Fruit fly (Drosophila melanogaster): ENCODE results near the gene rdx.

Gene rdx

DNA sequence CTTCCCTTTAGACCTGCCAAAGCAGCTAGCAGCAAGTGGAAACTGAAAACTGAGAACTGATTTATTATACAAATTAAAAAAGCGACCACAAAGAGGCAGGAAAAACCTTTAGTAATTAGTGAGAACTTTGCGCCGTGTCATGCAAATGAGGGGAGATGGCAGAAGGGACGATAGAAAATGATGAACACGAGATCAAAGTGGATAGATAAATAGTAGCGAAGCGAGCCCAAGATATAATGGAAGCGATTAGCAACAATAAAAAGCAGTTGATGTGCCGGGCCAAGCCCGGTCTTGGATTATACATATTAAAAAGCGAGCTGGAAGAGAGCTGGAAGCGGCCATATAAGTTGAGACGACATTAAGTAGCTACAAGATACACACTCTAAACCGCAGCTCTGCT, 20.7 kb downstream of the rdx start:
- TF ChIP-seq CG8301 (tag; optimal IDR thresholded peaks at IDR 0.05) (no peak), D1 (tag; optimal IDR thresholded peaks at IDR 0.05) (no peak), Pif1A (GFP tag; optimal IDR thresholded peaks at IDR 0.05) (no peak), CG8159 (tag; optimal IDR thresholded peaks at IDR 0.05) (no peak), fd96Ca (GFP tag; IDR thresholded peaks at IDR 0.05) (no peak), Pif1B (GFP tag; optimal IDR thresholded peaks at IDR 0.05) (no peak), CG13204 (GFP tag; optimal IDR thresholded peaks at IDR 0.05) (no peak), rn (GFP tag; IDR thresholded peaks at IDR 0.05) (no peak), Ets98B (GFP tag; IDR thresholded peaks at IDR 0.05) (no peak), CG15710 (tag; optimal IDR thresholded peaks at IDR 0.05) (no peak), gl (tag; optimal IDR thresholded peaks at IDR 0.05) (no peak), CG9948 (tag; optimal IDR thresholded peaks at IDR 0.05) (no peak)

dm6 chr3R:14009643-14010042, 22.2 kb downstream of the rdx start:
- TF ChIP-seq CG32121 (GFP tag; IDR thresholded peaks at IDR 0.05) = no peak
- peak; percentile 16 for TF ChIP-seq Pif1A (GFP tag; optimal IDR thresholded peaks at IDR 0.05)
- TF ChIP-seq rn (GFP tag; IDR thresholded peaks at IDR 0.05) = no peak

- peak; percentile 59 for TF ChIP-seq CG15710 (tag; optimal IDR thresholded peaks at IDR 0.05)
- peak; percentile 88 for TF ChIP-seq CG8301 (tag; optimal IDR thresholded peaks at IDR 0.05)
- TF ChIP-seq Snoo (tag; optimal IDR thresholded peaks at IDR 0.05) = peak; percentile 47
- TF ChIP-seq CG9948 (tag; optimal IDR thresholded peaks at IDR 0.05) = peak; percentile 66
- peak; percentile 94 for TF ChIP-seq fd96Ca (GFP tag; IDR thresholded peaks at IDR 0.05)
- TF ChIP-seq Pif1A (GFP tag; optimal IDR thresholded peaks at IDR 0.05) = peak; percentile 86
- TF ChIP-seq CG4496 (GFP tag; IDR thresholded peaks at IDR 0.05) = peak; percentile 94
- TF ChIP-seq CG8159 (tag; optimal IDR thresholded peaks at IDR 0.05) = peak; percentile 75
- peak; percentile 85 for TF ChIP-seq CG14655 (GFP tag; optimal IDR thresholded peaks at IDR 0.05)
- TF ChIP-seq D1 (tag; optimal IDR thresholded peaks at IDR 0.05) = peak; percentile 39
- peak; percentile 91 for TF ChIP-seq CG32121 (GFP tag; IDR thresholded peaks at IDR 0.05)
- TF ChIP-seq EcR (GFP tag; optimal IDR thresholded peaks at IDR 0.05) = no peak
- TF ChIP-seq Pif1B (GFP tag; optimal IDR thresholded peaks at IDR 0.05) = peak; percentile 69
- peak; percentile 89 for TF ChIP-seq CG12605 (GFP tag; IDR thresholded peaks at IDR 0.05)
- TF ChIP-seq CG13204 (GFP tag; optimal IDR thresholded peaks at IDR 0.05) = peak; percentile 8
- peak; percentile 63 for TF ChIP-seq CG34367 (tag; optimal IDR thresholded peaks at IDR 0.05)
- peak; percentile 78 for TF ChIP-seq CG17806 (tag; optimal IDR thresholded peaks at IDR 0.05)
- TF ChIP-seq Ets98B (GFP tag; IDR thresholded peaks at IDR 0.05) = peak; percentile 93
- TF ChIP-seq rn (GFP tag; IDR thresholded peaks at IDR 0.05) = peak; percentile 87
- peak; percentile 73 for TF ChIP-seq CG10348 (GFP tag; IDR thresholded peaks at IDR 0.05)
- TF ChIP-seq gl (tag; optimal IDR thresholded peaks at IDR 0.05) = peak; percentile 13
Observed at dm6 chr3R:14008854-14009253, 23.0 kb downstream of the rdx start.

dm6 chr3R:14007550-14007949, 24.3 kb downstream of the rdx start:
- TF ChIP-seq CG13204 (GFP tag; optimal IDR thresholded peaks at IDR 0.05) = no peak
- TF ChIP-seq Pif1A (GFP tag; optimal IDR thresholded peaks at IDR 0.05) = no peak
- peak; percentile 87 for TF ChIP-seq CG8301 (tag; optimal IDR thresholded peaks at IDR 0.05)
- peak; percentile 72 for TF ChIP-seq CG32121 (GFP tag; IDR thresholded peaks at IDR 0.05)
- TF ChIP-seq Ets98B (GFP tag; IDR thresholded peaks at IDR 0.05) = peak; percentile 66
- peak; percentile 88 for TF ChIP-seq CG12605 (GFP tag; IDR thresholded peaks at IDR 0.05)
- TF ChIP-seq EcR (GFP tag; optimal IDR thresholded peaks at IDR 0.05) = no peak
- TF ChIP-seq rn (GFP tag; IDR thresholded peaks at IDR 0.05) = peak; percentile 72
- peak; percentile 72 for TF ChIP-seq CG15710 (tag; optimal IDR thresholded peaks at IDR 0.05)
- TF ChIP-seq fd96Ca (GFP tag; IDR thresholded peaks at IDR 0.05) = peak; percentile 58; the same call in 2 of the 3 replicates
- peak; percentile 60 for TF ChIP-seq CG9948 (tag; optimal IDR thresholded peaks at IDR 0.05)
- TF ChIP-seq CG34367 (tag; optimal IDR thresholded peaks at IDR 0.05) = peak; percentile 33
- peak; percentile 61; the same call in 2 of the 3 replicates for TF ChIP-seq CG4496 (GFP tag; IDR thresholded peaks at IDR 0.05)
- peak; percentile 95 for TF ChIP-seq CG8159 (tag; optimal IDR thresholded peaks at IDR 0.05)
- no peak for TF ChIP-seq Snoo (tag; optimal IDR thresholded peaks at IDR 0.05)
- TF ChIP-seq D1 (tag; optimal IDR thresholded peaks at IDR 0.05) = peak; percentile 71
- no peak; the same call in 1 of the 2 replicates for TF ChIP-seq CG10348 (GFP tag; IDR thresholded peaks at IDR 0.05)
- peak; percentile 31 for TF ChIP-seq Pif1B (GFP tag; optimal IDR thresholded peaks at IDR 0.05)
- peak; percentile 82 for TF ChIP-seq CG14655 (GFP tag; optimal IDR thresholded peaks at IDR 0.05)
- peak; percentile 94 for TF ChIP-seq CG17806 (tag; optimal IDR thresholded peaks at IDR 0.05)
- peak; percentile 50 for TF ChIP-seq gl (tag; optimal IDR thresholded peaks at IDR 0.05)

dm6 chr3R:14006893-14007255, 25.0 kb downstream of the rdx start:
- TF ChIP-seq CG14655 (GFP tag; optimal IDR thresholded peaks at IDR 0.05) (peak; percentile 75), Snoo (tag; optimal IDR thresholded peaks at IDR 0.05) (peak; percentile 85), CG10348 (GFP tag; IDR thresholded peaks at IDR 0.05) (no peak), gl (tag; optimal IDR thresholded peaks at IDR 0.05) (peak; percentile 61), CG32121 (GFP tag; IDR thresholded peaks at IDR 0.05) (no peak), CG34367 (tag; optimal IDR thresholded peaks at IDR 0.05) (peak; percentile 78), Pif1B (GFP tag; optimal IDR thresholded peaks at IDR 0.05) (peak; percentile 38), CG17806 (tag; optimal IDR thresholded peaks at IDR 0.05) (peak; percentile 86), fd96Ca (GFP tag; IDR thresholded peaks at IDR 0.05) (no peak), CG15710 (tag; optimal IDR thresholded peaks at IDR 0.05) (peak; percentile 87), CG9948 (tag; optimal IDR thresholded peaks at IDR 0.05) (peak; percentile 87), Ets98B (GFP tag; IDR thresholded peaks at IDR 0.05) (no peak), CG8159 (tag; optimal IDR thresholded peaks at IDR 0.05) (peak; percentile 92), Pif1A (GFP tag; optimal IDR thresholded peaks at IDR 0.05) (peak; percentile 77), D1 (tag; optimal IDR thresholded peaks at IDR 0.05) (peak; percentile 88), rn (GFP tag; IDR thresholded peaks at IDR 0.05) (peak; percentile 15; the same call in 1 of the 2 replicates), CG13204 (GFP tag; optimal IDR thresholded peaks at IDR 0.05) (no peak), CG8301 (tag; optimal IDR thresholded peaks at IDR 0.05) (peak; percentile 65), EcR (GFP tag; optimal IDR thresholded peaks at IDR 0.05) (no peak), CG4496 (GFP tag; IDR thresholded peaks at IDR 0.05) (peak; percentile 15; the same call in 1 of the 3 replicates), CG12605 (GFP tag; IDR thresholded peaks at IDR 0.05) (no peak)
